Fruit fly (Drosophila melanogaster): ENCODE measurements around the gene Jhbp15.

Gene Jhbp15

DNA sequence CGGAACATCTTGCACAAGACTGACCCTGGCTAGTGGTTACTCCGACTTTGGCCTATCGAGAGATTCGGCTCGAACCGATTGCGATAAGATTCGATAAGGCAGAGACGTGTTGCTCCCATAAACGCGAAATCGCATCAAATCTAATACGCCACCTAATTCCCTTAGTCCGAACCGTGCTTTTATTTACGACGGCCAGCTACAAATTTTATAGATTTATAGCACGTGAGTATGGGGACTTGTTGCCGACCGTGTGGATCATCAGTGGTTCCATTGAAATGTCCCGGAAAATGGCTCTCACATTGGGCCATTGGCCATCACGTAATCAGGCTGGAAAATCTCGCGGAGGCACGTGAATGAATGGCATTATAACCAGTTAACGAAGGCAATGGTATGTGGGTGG lies 43.8 kb downstream of the Jhbp15 start, which contains the start of gene Alp5:
Alp5 (minus strand) TSS at position 24 of the 400 bp plus-strand sequence.
- TF ChIP-seq CTCF (optimal IDR thresholded peaks at IDR 0.05) (no peak), CG8478 (optimal IDR thresholded peaks at IDR 0.05) (no peak)

dm6 chr3R:21001123-21001522 lies 49.7 kb downstream of the Jhbp15 start:
- no peak for TF ChIP-seq CG8478 (optimal IDR thresholded peaks at IDR 0.05)
- TF ChIP-seq CTCF (optimal IDR thresholded peaks at IDR 0.05), result no peak
